Fruit fly (Drosophila melanogaster) whole organism, embryonic: ENCODE measurements around the gene Acat2.

Experiments
- Antp ChIP-seq: fragments of 200-800 bp; sonication (Bioruptor generic); optimal IDR thresholded peaks from 3 replicates; lab custom pipeline; 2016; ENCODE audit warnings: missing biosample characterization, missing genetic modification characterization
- Atf3 ChIP-seq: fragments of 200-800 bp; sonication (Bioruptor generic); optimal IDR thresholded peaks from 3 replicates; lab custom pipeline; 2016; ENCODE audit warnings: missing biosample characterization, missing genetic modification characterization
- CG1024 ChIP-seq: fragments of 200-800 bp; sonication (Bioruptor generic); IDR thresholded peaks from 2 replicates; pipeline ENCODE4 v1.3.6; 2022; ENCODE audit warnings: missing biosample characterization, missing genetic modification characterization
- CG11723 ChIP-seq: fragments of 200-800 bp; sonication (Bioruptor generic); optimal IDR thresholded peaks from 2 replicates; lab custom pipeline; 2017; ENCODE audit warnings: missing biosample characterization, mild to moderate bottlenecking, missing genetic modification characterization
- CG1233 ChIP-seq: fragments of 200-800 bp; sonication (Bioruptor generic); optimal IDR thresholded peaks from 4 replicates; lab custom pipeline; 2018; ENCODE audit warnings: missing biosample characterization, mild to moderate bottlenecking, missing genetic modification characterization
- CG15514 ChIP-seq: fragments of 200-800 bp; sonication (Bioruptor generic); optimal IDR thresholded peaks from 3 replicates; lab custom pipeline; 2017; ENCODE audit warnings: missing biosample characterization, missing genetic modification characterization, mild to moderate bottlenecking, moderate library complexity, missing genetic modification reagents
- CG17186 ChIP-seq: fragments of 200-800 bp; sonication (Bioruptor generic); optimal IDR thresholded peaks from 3 replicates; lab custom pipeline; 2017; ENCODE audit warnings: missing biosample characterization, missing genetic modification reagents, missing genetic modification characterization
- CG1792 ChIP-seq: fragments of 200-800 bp; sonication (Bioruptor generic); optimal IDR thresholded peaks from 2 replicates; lab custom pipeline; 2016; ENCODE audit warnings: missing biosample characterization, missing genetic modification characterization
- CG2116 ChIP-seq: fragments of 200-800 bp; sonication (Bioruptor generic); optimal IDR thresholded peaks from 3 replicates; lab custom pipeline; 2018; ENCODE audit warnings: missing biosample characterization, mild to moderate bottlenecking, missing genetic modification characterization
- CG3065 ChIP-seq: fragments of 200-800 bp; sonication (Bioruptor generic); optimal IDR thresholded peaks from 2 replicates; lab custom pipeline; 2016; ENCODE audit warnings: missing biosample characterization, missing genetic modification characterization
- CG31224 ChIP-seq: fragments of 200-800 bp; sonication (Bioruptor generic); IDR thresholded peaks from 2 replicates; pipeline ENCODE4 v1.3.6; 2022; ENCODE audit warnings: missing biosample characterization, missing genetic modification characterization
- CG34224 ChIP-seq: fragments of 200-800 bp; sonication (Bioruptor generic); IDR thresholded peaks from 3 replicates; pipeline ENCODE4 v1.3.6; 2022; ENCODE audit warnings: missing biosample characterization, missing genetic modification characterization; ENCODE audit not compliant: partially characterized antibody
- CG3995 ChIP-seq: fragments of 200-800 bp; sonication (Bioruptor generic); optimal IDR thresholded peaks from 3 replicates; lab custom pipeline; 2016; ENCODE audit warnings: missing biosample characterization, missing genetic modification characterization
- CG7372 ChIP-seq: fragments of 200-800 bp; sonication (Bioruptor generic); IDR thresholded peaks from 2 replicates; pipeline ENCODE4 v1.3.6; 2022; ENCODE audit warnings: missing biosample characterization, missing genetic modification characterization
- CG7928 ChIP-seq: fragments of 200-800 bp; sonication (Bioruptor generic); optimal IDR thresholded peaks from 2 replicates; lab custom pipeline; 2017; ENCODE audit warnings: missing biosample characterization, mild to moderate bottlenecking, missing genetic modification characterization
- CG7987 ChIP-seq: fragments of 200-800 bp; sonication (Bioruptor generic); optimal IDR thresholded peaks from 2 replicates; lab custom pipeline; 2018; ENCODE audit warnings: missing biosample characterization, mild to moderate bottlenecking, missing genetic modification characterization, moderate library complexity
- CG9609 ChIP-seq: fragments of 200-800 bp; sonication (Bioruptor generic); optimal IDR thresholded peaks from 3 replicates; lab custom pipeline; 2016; ENCODE audit warnings: missing biosample characterization, missing genetic modification characterization
- CG9727 ChIP-seq: fragments of 200-800 bp; sonication (Bioruptor generic); optimal IDR thresholded peaks from 3 replicates; lab custom pipeline; 2017; ENCODE audit warnings: missing biosample characterization, mild to moderate bottlenecking, missing genetic modification characterization
- D ChIP-seq, 2 experiments: fragments of 200-800 bp in 1 of 2; fragments of >200 bp in 1 of 2; sonication (Bioruptor generic) in 1 of 2; optimal IDR thresholded peaks; 2 replicates in 1 of 2; 3 replicates in 1 of 2; lab custom pipeline; 2017; ENCODE audit warnings: mild to moderate bottlenecking in 1 of 2, missing biosample characterization in 1 of 2, missing genetic modification characterization in 1 of 2, missing genetic modification reagents in 1 of 2
- Doc2 ChIP-seq: fragments of 200-800 bp; sonication (Bioruptor generic); IDR thresholded peaks from 2 replicates; pipeline ENCODE4 v1.3.6; 2022; ENCODE audit warnings: missing biosample characterization, missing genetic modification characterization
- Doc3 ChIP-seq: fragments of 200-800 bp; sonication (Bioruptor generic); IDR thresholded peaks from 3 replicates; pipeline ENCODE4 v1.3.6; 2022; ENCODE audit warnings: missing biosample characterization, missing genetic modification characterization; ENCODE audit not compliant: partially characterized antibody
- Dp ChIP-seq: fragments of 200-800 bp; sonication (Bioruptor generic); optimal IDR thresholded peaks from 2 replicates; lab custom pipeline; 2018; ENCODE audit warnings: missing biosample characterization, mild to moderate bottlenecking, missing genetic modification characterization, moderate library complexity
- Ets97D ChIP-seq: fragments of 200-800 bp; sonication (Bioruptor generic); optimal IDR thresholded peaks from 3 replicates; lab custom pipeline; 2016; ENCODE audit warnings: missing biosample characterization, missing genetic modification characterization
- HLH3B ChIP-seq: fragments of 200-800 bp; sonication (Bioruptor generic); IDR thresholded peaks from 2 replicates; pipeline ENCODE4 v1.3.6; 2022; ENCODE audit warnings: missing biosample characterization, missing genetic modification characterization
- HLH4C ChIP-seq: fragments of 200-800 bp; sonication (Bioruptor generic); IDR thresholded peaks from 3 replicates; pipeline ENCODE4 v1.3.6; 2022; ENCODE audit warnings: missing biosample characterization, missing genetic modification characterization; ENCODE audit not compliant: partially characterized antibody
- Hr78 ChIP-seq, 2 experiments: fragments of 200-800 bp in 1 of 2; fragments of >200 bp in 1 of 2; sonication (Bioruptor generic) in 1 of 2; optimal IDR thresholded peaks; 2 replicates each; lab custom pipeline; 2017 to 2019; ENCODE audit warnings: missing biosample characterization in 2 of 2, missing genetic modification characterization in 2 of 2, mild to moderate bottlenecking in 1 of 2, moderate library complexity in 1 of 2
- Lhr ChIP-seq: fragments of 200-800 bp; sonication (Bioruptor generic); optimal IDR thresholded peaks from 3 replicates; lab custom pipeline; 2017; ENCODE audit warnings: mild to moderate bottlenecking, missing biosample characterization, missing genetic modification reagents, missing genetic modification characterization
- Opbp ChIP-seq: fragments of 200-800 bp; sonication (Bioruptor generic); IDR thresholded peaks from 3 replicates; pipeline ENCODE4 v1.3.6; 2022; ENCODE audit warnings: missing biosample characterization, missing genetic modification characterization; ENCODE audit not compliant: partially characterized antibody
- Sox102F ChIP-seq: fragments of 200-800 bp; sonication (Bioruptor generic); optimal IDR thresholded peaks from 2 replicates; lab custom pipeline; 2018; ENCODE audit warnings: missing biosample characterization, mild to moderate bottlenecking, missing genetic modification characterization, moderate library complexity
- TFAM ChIP-seq: fragments of 200-800 bp; sonication (Bioruptor generic); optimal IDR thresholded peaks from 2 replicates; lab custom pipeline; 2017; ENCODE audit warnings: missing biosample characterization, missing genetic modification characterization, inconsistent platforms
- Usf ChIP-seq: fragments of 200-800 bp; sonication (Bioruptor generic); optimal IDR thresholded peaks from 2 replicates; lab custom pipeline; 2017; ENCODE audit warnings: missing genotype, missing biosample characterization, missing genetic modification characterization
- ap ChIP-seq: fragments of 200-800 bp; sonication (Bioruptor generic); IDR thresholded peaks from 2 replicates; pipeline ENCODE4 v1.3.6; 2022; ENCODE audit warnings: missing biosample characterization, missing genetic modification characterization
- bbx ChIP-seq: fragments of 200-800 bp; sonication (Bioruptor generic); IDR thresholded peaks from 2 replicates; pipeline ENCODE4 v1.3.6; 2022; ENCODE audit warnings: missing biosample characterization, missing genetic modification characterization; ENCODE audit not compliant: partially characterized antibody
- chn ChIP-seq: fragments of 200-800 bp; sonication (Bioruptor generic); optimal IDR thresholded peaks from 2 replicates; lab custom pipeline; 2016; ENCODE audit warnings: missing biosample characterization, missing genetic modification characterization
- corto ChIP-seq: fragments of 200-800 bp; sonication (Bioruptor generic); optimal IDR thresholded peaks from 2 replicates; lab custom pipeline; 2016; ENCODE audit warnings: missing biosample characterization, mild to moderate bottlenecking, missing genetic modification characterization, moderate library complexity
- disco-r ChIP-seq: fragments of 200-800 bp; sonication (Bioruptor generic); optimal IDR thresholded peaks from 2 replicates; lab custom pipeline; 2016; ENCODE audit warnings: missing biosample characterization, missing genetic modification characterization
- dysf ChIP-seq: fragments of 200-800 bp; sonication (Bioruptor generic); IDR thresholded peaks from 3 replicates; pipeline ENCODE4 v1.3.6; 2022; ENCODE audit warnings: missing biosample characterization, missing genetic modification characterization
- emc ChIP-seq: fragments of 200-800 bp; sonication (Bioruptor generic); optimal IDR thresholded peaks from 2 replicates; lab custom pipeline; 2016; ENCODE audit warnings: missing biosample characterization, missing genetic modification characterization
- fd3F ChIP-seq: fragments of 200-800 bp; sonication (Bioruptor generic); optimal IDR thresholded peaks from 2 replicates; lab custom pipeline; 2018; ENCODE audit warnings: missing biosample characterization, mild to moderate bottlenecking, missing genetic modification characterization, moderate library complexity
- lov ChIP-seq, 2 experiments: fragments of 200-800 bp in 1 of 2; fragments of >200 bp in 1 of 2; sonication (Bioruptor generic) in 1 of 2; IDR thresholded peaks in 1 of 2; optimal IDR thresholded peaks in 1 of 2; 2 replicates in 1 of 2; 3 replicates in 1 of 2; pipeline versions ENCODE4 v1.3.6 to Lab custom; 2017 to 2022; ENCODE audit warnings: missing biosample characterization in 1 of 2, missing genetic modification characterization in 1 of 2
- nerfin-1 ChIP-seq: fragments of 200-800 bp; sonication (Bioruptor generic); optimal IDR thresholded peaks from 3 replicates; lab custom pipeline; 2019; ENCODE audit warnings: missing biosample characterization, mild to moderate bottlenecking, missing genetic modification characterization, moderate library complexity
- onecut ChIP-seq: fragments of 200-800 bp; sonication (Bioruptor generic); IDR thresholded peaks from 2 replicates; pipeline ENCODE4 v1.3.6; 2022; ENCODE audit warnings: missing biosample characterization, missing genetic modification characterization
- sd ChIP-seq: fragments of 200-800 bp; sonication (Bioruptor generic); optimal IDR thresholded peaks from 3 replicates; lab custom pipeline; 2018; ENCODE audit warnings: missing biosample characterization, mild to moderate bottlenecking, missing genetic modification characterization, moderate library complexity
- sens ChIP-seq: fragments of 200-800 bp; sonication (Bioruptor generic); peaks from one replicate; lab custom pipeline; 2016; ENCODE audit warnings: missing biosample characterization, missing genetic modification characterization
- sr ChIP-seq: fragments of 200-800 bp; sonication (Bioruptor generic); IDR thresholded peaks from 3 replicates; pipeline ENCODE4 v1.3.6; 2022; ENCODE audit warnings: missing biosample characterization, missing genetic modification characterization
- stc ChIP-seq: fragments of 200-800 bp; sonication (Bioruptor generic); IDR thresholded peaks from 2 replicates; pipeline ENCODE4 v1.3.6; 2022; ENCODE audit warnings: missing biosample characterization, missing genetic modification characterization
- tap ChIP-seq: fragments of 200-800 bp; optimal IDR thresholded peaks from 3 replicates; lab custom pipeline; 2019; ENCODE audit warnings: missing biosample characterization, mild to moderate bottlenecking, missing genetic modification characterization, moderate library complexity
- ttk ChIP-seq: fragments of 200-800 bp; sonication (Bioruptor generic); IDR thresholded peaks from 2 replicates; pipeline ENCODE4 v2.1.2; 2022; ENCODE audit warnings: missing biosample characterization, missing genetic modification characterization
- zen2 ChIP-seq: fragments of 200-800 bp; sonication (Bioruptor generic); IDR thresholded peaks from 3 replicates; pipeline ENCODE4 v1.3.6; 2022; ENCODE audit warnings: missing biosample characterization, missing genetic modification characterization; ENCODE audit not compliant: partially characterized antibody

Gene Acat2

dm6 chr3L:1318241-1318640 is 15.5 kb downstream of the Acat2 start, which contains the start of gene Myo61F (continued):
- TF ChIP-seq Doc3 (0 out of 3 replicates have a peak, but pooled peaks have one; percentile 12), ttk (GFP tag; lab: Robert Waterston, UW) (no peak), sr (GFP tag; lab: Robert Waterston, UW) (no peak), CG9727 (no peak), onecut (GFP tag; lab: Robert Waterston, UW) (peak; percentile 46), sd (tag; lab: Kevin White, UChicago) (no peak), CG9609 (GFP tag; lab: Kevin White, UChicago) (no peak), Dp (GFP tag; lab: Kevin White, UChicago) (peak; percentile 86), Usf (GFP tag; lab: Kevin White, UChicago) (no peak), tap (tag; lab: Kevin White, UChicago) (no peak), CG7987 (peak; percentile 20), stc (GFP tag; lab: Robert Waterston, UW) (no peak), Hr78 (GFP tag; optimal IDR thresholded peaks at IDR 0.05; lab: Kevin White, UChicago) (peak in 1 of 2 experiments; percentile 38), lov (optimal IDR thresholded peaks at IDR 0.05; lab: Kevin White, UChicago) (no peak), lov (GFP tag; IDR thresholded peaks at IDR 0.05; lab: Robert Waterston, UW) (no peak), Atf3 (no peak), Ets97D (GFP tag; lab: Kevin White, UChicago) (peak; percentile 12), zen2 (GFP tag; lab: Robert Waterston, UW) (0 out of 3 replicates have a peak, but pooled peaks have one; percentile 7), CG34224 (GFP tag; lab: Robert Waterston, UW) (peak; percentile 61; the same call in 1 of the 3 replicates), CG3995 (GFP tag; lab: Kevin White, UChicago) (peak; percentile 87), CG7372 (GFP tag; lab: Robert Waterston, UW) (no peak), CG1792 (no peak), CG1233 (GFP tag; lab: Kevin White, UChicago) (no peak), Doc2 (no peak), CG31224 (GFP tag; lab: Robert Waterston, UW) (no peak), HLH3B (no peak), CG11723 (GFP tag; lab: Kevin White, UChicago) (no peak), disco-r (no peak), CG3065 (GFP tag; lab: Kevin White, UChicago) (no peak), CG1024 (no peak), chn (GFP tag; lab: Kevin White, UChicago) (no peak), CG17186 (GFP tag; lab: Kevin White, UChicago) (peak; percentile 72), D (optimal IDR thresholded peaks at IDR 0.05; lab: Kevin White, UChicago) (no peak), D (GFP tag; optimal IDR thresholded peaks at IDR 0.05; lab: Kevin White, UChicago) (no peak), CG2116 (GFP tag; lab: Kevin White, UChicago) (peak; percentile 2), Lhr (no peak), dysf (GFP tag; lab: Robert Waterston, UW) (0 out of 3 replicates have a peak, but pooled peaks have one; percentile 23), Sox102F (GFP tag; lab: Kevin White, UChicago) (no peak), ap (GFP tag; lab: Robert Waterston, UW) (no peak), CG15514 (peak; percentile 63), sens (GFP tag; lab: Kevin White, UChicago) (peak; percentile 27), CG7928 (GFP tag; lab: Kevin White, UChicago) (peak; percentile 45), fd3F (GFP tag; lab: Kevin White, UChicago) (no peak), nerfin-1 (tag; lab: Kevin White, UChicago) (no peak), TFAM (GFP tag; lab: Kevin White, UChicago) (no peak), bbx (GFP tag; lab: Robert Waterston, UW) (peak; percentile 64; the same call in 1 of the 2 replicates), Antp (GFP tag; lab: Kevin White, UChicago) (no peak), HLH4C (peak; percentile 75), corto (GFP tag; lab: Kevin White, UChicago) (no peak), Opbp (0 out of 3 replicates have a peak, but pooled peaks have one; percentile 34), emc (GFP tag; lab: Kevin White, UChicago) (no peak)
